Worm (Caenorhabditis elegans): ENCODE results near the gene got-2.2.

Gene got-2.2

DNA sequence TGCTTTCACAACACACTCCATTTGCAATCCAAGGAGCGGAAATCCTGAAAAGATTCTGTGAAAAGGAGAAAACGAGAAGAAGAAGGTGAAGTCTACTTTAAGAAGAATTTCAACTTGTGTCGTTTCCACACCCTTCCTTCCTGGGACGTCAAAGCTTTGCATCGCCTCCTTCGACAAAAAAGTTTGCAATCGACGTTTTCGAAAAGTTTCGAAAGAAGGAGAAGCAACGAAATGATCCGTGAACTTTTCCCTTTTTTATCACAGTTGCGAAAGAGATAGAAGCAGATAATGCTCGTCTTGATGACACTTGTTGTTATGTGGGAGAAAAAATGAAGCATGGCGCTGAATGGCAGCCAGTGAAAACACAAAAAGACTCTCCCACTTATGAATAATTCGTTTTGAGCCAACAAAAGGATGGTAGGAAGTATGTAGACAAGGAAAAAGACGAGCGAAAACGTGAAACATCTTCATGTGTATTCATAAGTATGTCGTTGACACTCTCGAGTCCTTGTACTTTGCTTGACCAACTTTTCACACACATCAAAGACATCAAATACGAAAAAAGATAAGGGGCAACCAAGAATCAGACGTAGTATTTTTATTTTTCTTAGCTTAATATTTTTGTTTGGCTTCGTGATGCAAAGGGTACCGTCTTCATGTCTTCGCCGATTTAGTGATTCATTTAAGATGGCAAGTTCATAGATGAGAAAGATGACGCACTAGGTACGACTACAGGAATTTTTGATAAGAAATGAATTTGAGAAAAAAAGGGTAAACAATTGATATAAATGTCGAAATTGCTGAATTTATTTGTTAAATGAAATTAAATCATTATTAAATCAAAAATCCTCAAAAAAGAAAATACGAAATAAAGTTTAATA, 8.2 kb downstream of the got-2.2 start:
- TF ChIP-seq nhr-2 (tag; optimal IDR thresholded peaks at IDR 0.05) (no peak), ceh-83 (GFP tag; optimal IDR thresholded peaks at IDR 0.05) (no peak), nhr-76 (tag; optimal IDR thresholded peaks at IDR 0.05) (no peak), nhr-12 (tag; optimal IDR thresholded peaks at IDR 0.05) (no peak), mab-5 (tag; optimal IDR thresholded peaks at IDR 0.05) (no peak), sem-2 (GFP tag; optimal IDR thresholded peaks at IDR 0.05) (no peak), ceh-39 (tag; optimal IDR thresholded peaks at IDR 0.05) (no peak), blmp-1 (tag; optimal IDR thresholded peaks at IDR 0.05) (no peak), ceh-43 (GFP tag; optimal IDR thresholded peaks at IDR 0.05) (no peak), ces-1 (GFP tag; optimal IDR thresholded peaks at IDR 0.05) (no peak), lin-13 (tag; optimal IDR thresholded peaks at IDR 0.05) (no peak), bed-3 (GFP tag; optimal IDR thresholded peaks at IDR 0.05) (no peak), lin-32 (GFP tag; optimal IDR thresholded peaks at IDR 0.05) (no peak), lsy-2 (tag; optimal IDR thresholded peaks at IDR 0.05) (no peak), nhr-28 (tag; optimal IDR thresholded peaks at IDR 0.05) (no peak), zip-8 (tag; optimal IDR thresholded peaks at IDR 0.05) (no peak), mls-2 (tag; optimal IDR thresholded peaks at IDR 0.05) (no peak), unc-39 (tag; optimal IDR thresholded peaks at IDR 0.05) (no peak)

- TF ChIP-seq zip-8 (tag; optimal IDR thresholded peaks at IDR 0.05) (no peak), mab-5 (tag; optimal IDR thresholded peaks at IDR 0.05) (no peak), unc-120 (tag; optimal IDR thresholded peaks at IDR 0.05; ENCODE audit: poor library complexity, severe bottlenecking) (peak; percentile 48), elt-3 (tag; optimal IDR thresholded peaks at IDR 0.05) (peak; percentile 19)
These were observed 9.5 kb downstream of the got-2.2 start for ce11 chrX:6250272-6250752.

ce11 chrX:6250866-6251265, 10.1 kb downstream of the got-2.2 start:
- TF ChIP-seq ces-1 (GFP tag; optimal IDR thresholded peaks at IDR 0.05) (peak; percentile 88), zip-8 (tag; optimal IDR thresholded peaks at IDR 0.05) (no peak), nhr-76 (tag; optimal IDR thresholded peaks at IDR 0.05) (no peak)

DNA sequence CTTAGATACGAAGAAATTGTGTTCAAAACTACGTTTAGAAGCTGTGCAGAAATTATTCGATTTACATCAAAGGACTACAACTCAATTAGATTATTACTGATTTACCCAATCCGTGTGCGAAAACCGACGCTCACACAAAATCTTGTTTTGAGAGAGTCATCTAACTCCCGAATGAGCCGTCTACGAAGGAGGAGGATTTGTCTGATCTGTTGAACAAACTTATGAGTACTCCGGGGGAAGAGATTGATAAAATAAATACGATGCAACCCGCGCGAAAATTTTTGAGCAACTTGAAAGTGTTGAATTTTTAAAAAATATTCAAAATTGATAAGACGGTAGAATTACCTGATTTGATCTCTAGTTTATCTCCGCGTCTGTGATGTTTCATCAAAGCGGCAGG, 10.5 kb downstream of the got-2.2 start:
- TF ChIP-seq mls-2 (tag; optimal IDR thresholded peaks at IDR 0.05), result no peak
- TF ChIP-seq ces-1 (GFP tag; optimal IDR thresholded peaks at IDR 0.05), result peak; percentile 16
- peak; percentile 49 for TF ChIP-seq elt-1 (tag; optimal IDR thresholded peaks at IDR 0.05; ENCODE audit: borderline replicate concordance, insufficient read depth)

DNA sequence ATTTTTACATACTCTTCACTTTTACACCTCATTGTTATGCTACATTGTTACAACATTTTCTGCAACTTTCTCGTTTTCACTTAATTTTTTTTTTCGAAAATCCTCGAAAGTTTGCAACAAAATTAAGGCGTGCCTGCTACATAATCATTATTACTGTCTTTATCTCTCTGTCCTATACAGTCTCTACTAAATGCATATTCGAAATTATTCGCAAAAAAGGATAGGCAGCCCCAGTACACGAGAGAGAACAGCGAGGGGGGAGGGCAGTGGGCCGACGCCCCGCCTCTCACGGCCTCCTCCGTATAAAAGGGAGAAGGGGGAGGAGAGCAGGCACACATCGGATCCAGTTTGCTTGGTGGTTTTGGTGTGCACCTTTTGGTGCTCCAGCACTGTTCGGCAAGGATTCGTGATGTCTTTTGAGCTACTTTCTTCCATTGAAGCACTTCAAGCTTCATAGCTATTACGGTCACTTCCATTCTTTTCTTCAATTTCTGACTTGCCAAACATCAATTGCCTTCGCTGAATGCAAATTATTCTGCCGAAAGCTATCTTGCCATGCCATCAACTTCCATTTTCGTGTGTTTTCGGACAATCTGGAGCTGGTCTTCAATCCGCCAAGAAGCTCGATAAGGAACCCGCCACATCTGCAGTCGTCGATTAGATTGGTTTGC, 11.3 kb downstream of the got-2.2 start:
- TF ChIP-seq ham-2 (GFP tag; optimal IDR thresholded peaks at IDR 0.05), result peak; percentile 8
- TF ChIP-seq cnd-1 (tag; optimal IDR thresholded peaks at IDR 0.05), result peak; percentile 17
- peak; percentile 19 for TF ChIP-seq lin-13 (tag; optimal IDR thresholded peaks at IDR 0.05)
- TF ChIP-seq drap-1 (GFP tag; optimal IDR thresholded peaks at IDR 0.05), result peak; percentile 45
- TF ChIP-seq lsy-2 (tag; optimal IDR thresholded peaks at IDR 0.05), result no peak
- peak; percentile 48 for TF ChIP-seq elt-3 (tag; optimal IDR thresholded peaks at IDR 0.05)
- peak; percentile 32 for TF ChIP-seq unc-120 (tag; optimal IDR thresholded peaks at IDR 0.05; ENCODE audit: poor library complexity, severe bottlenecking)
- TF ChIP-seq mls-2 (tag; optimal IDR thresholded peaks at IDR 0.05), result peak; percentile 18
- TF ChIP-seq sptf-1 (tag; optimal IDR thresholded peaks at IDR 0.05), result peak; percentile 19
- no peak for TF ChIP-seq elt-1 (tag; optimal IDR thresholded peaks at IDR 0.05; ENCODE audit: borderline replicate concordance, insufficient read depth)

DNA sequence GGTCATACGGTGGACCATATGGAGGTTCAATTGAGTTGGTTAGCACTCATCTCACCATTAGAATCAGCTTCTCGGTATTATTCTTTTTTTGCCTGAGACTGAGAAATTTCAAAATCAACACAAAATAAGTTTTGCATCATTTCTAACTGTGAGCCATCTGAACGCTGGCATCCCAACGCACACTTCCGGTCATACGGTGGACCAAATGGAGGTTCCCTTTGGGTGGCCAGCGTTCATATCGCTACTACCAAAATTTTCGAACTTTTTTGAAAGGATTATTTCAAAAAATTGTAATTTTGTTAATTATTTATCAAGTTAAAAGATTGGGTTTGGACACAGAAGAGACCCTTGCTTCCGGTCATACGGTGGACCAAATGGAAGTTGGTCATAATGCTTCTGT, 12.0 kb downstream of the got-2.2 start:
- TF ChIP-seq sptf-1 (tag; optimal IDR thresholded peaks at IDR 0.05) (no peak), cnd-1 (tag; optimal IDR thresholded peaks at IDR 0.05) (no peak), mab-5 (tag; optimal IDR thresholded peaks at IDR 0.05) (no peak), ceh-39 (tag; optimal IDR thresholded peaks at IDR 0.05) (no peak), sem-2 (GFP tag; optimal IDR thresholded peaks at IDR 0.05) (no peak), M03D4.4 (tag; optimal IDR thresholded peaks at IDR 0.05) (no peak), mls-2 (tag; optimal IDR thresholded peaks at IDR 0.05) (no peak)
